Fruit fly (Drosophila melanogaster): Measurements from ENCODE around the gene NimC4.

DNA sequence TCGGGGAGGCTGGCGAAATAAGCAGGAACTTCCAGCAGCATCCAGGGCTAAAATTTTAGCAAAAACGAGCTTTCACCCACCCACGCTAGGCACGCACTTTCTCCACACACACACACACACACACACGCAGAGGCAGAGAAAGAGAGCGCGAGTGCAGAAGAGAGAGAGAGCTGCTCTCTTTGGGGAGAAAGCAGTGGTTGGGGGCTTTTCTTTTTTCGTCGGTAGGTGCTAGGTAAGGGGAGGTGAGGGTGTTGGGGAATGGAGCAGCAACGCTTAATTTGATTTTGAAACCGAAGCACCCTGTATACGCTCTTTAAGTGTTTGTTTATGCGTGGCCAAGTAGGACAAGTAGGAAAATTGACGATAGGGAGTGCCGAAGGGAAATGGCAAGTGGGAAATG lies 6.9 kb downstream of the NimC4 start:
- no peak for TF ChIP-seq Gug (GFP tag; IDR thresholded peaks at IDR 0.05)
- no peak for TF ChIP-seq Met (GFP tag; optimal IDR thresholded peaks at IDR 0.05)
- no peak for TF ChIP-seq CG11294 (GFP tag; IDR thresholded peaks at IDR 0.05)
- no peak for TF ChIP-seq OdsH (GFP tag; optimal IDR thresholded peaks at IDR 0.05)
- TF ChIP-seq fd59A (GFP tag; optimal IDR thresholded peaks at IDR 0.05) = no peak
- TF ChIP-seq CG6854 (GFP tag; optimal IDR thresholded peaks at IDR 0.05) = no peak
- no peak for TF ChIP-seq Eip93F (GFP tag; optimal IDR thresholded peaks at IDR 0.05)
- no peak for TF ChIP-seq CG10669 (GFP tag; optimal IDR thresholded peaks at IDR 0.05)
